Worm (Caenorhabditis elegans): ENCODE data around the gene C04E6.8.

- TF ChIP-seq pha-4 (tag; optimal IDR thresholded peaks at IDR 0.05) (no peak), cnd-1 (tag; optimal IDR thresholded peaks at IDR 0.05) (no peak), nhr-12 (tag; optimal IDR thresholded peaks at IDR 0.05) (no peak), nhr-76 (tag; optimal IDR thresholded peaks at IDR 0.05) (no peak), ztf-11 (tag; optimal IDR thresholded peaks at IDR 0.05) (no peak), mls-2 (tag; optimal IDR thresholded peaks at IDR 0.05) (no peak), lin-13 (tag; optimal IDR thresholded peaks at IDR 0.05) (no peak)
Measured at ce11 chrV:5883735-5884134, at the start of gene C04E6.8.
